In genomic region chrX:7935798-7936572, dm6 we compare ENCODE assay signal across 1 fruit fly cellular context.
TF ChIP-seq lines count a peak whose summit lies in the region.

Gene Ubr3 (plus strand): TSS chrX:7935896.

TF ChIP-seq in whole organism, embryonic, 481 proteins besides CTCF, POLR2A, EP300 and RAD21 (continued from another document and continues in another):
- TF ChIP-seq zf30C (GFP tag; optimal IDR thresholded peaks at IDR 0.05; lab: Kevin White, UChicago) (no peak), Meics (GFP tag; optimal IDR thresholded peaks at IDR 0.05; lab: Kevin White, UChicago) (no peak), B-H2 (GFP tag; optimal IDR thresholded peaks at IDR 0.05; lab: Kevin White, UChicago) (peak; percentile 2), Eip74EF (GFP tag; optimal IDR thresholded peaks at IDR 0.05; lab: Kevin White, UChicago) (no peak), B-H1 (GFP tag; IDR thresholded peaks at IDR 0.05; lab: Robert Waterston, UW) (no peak), Jarid2 (GFP tag; optimal IDR thresholded peaks at IDR 0.05; lab: Kevin White, UChicago) (no peak), HLH3B (GFP tag; IDR thresholded peaks at IDR 0.05; lab: Robert Waterston, UW) (no peak), CG4617 (GFP tag; optimal IDR thresholded peaks at IDR 0.05; lab: Kevin White, UChicago; ENCODE audit: borderline replicate concordance) (peak; percentile 80), pfk (GFP tag; optimal IDR thresholded peaks at IDR 0.05; lab: Kevin White, UChicago) (no peak), HLHmδ (GFP tag; optimal IDR thresholded peaks at IDR 0.05; lab: Kevin White, UChicago) (no peak), CG11723 (GFP tag; optimal IDR thresholded peaks at IDR 0.05; lab: Kevin White, UChicago) (no peak), CG12236 (GFP tag; optimal IDR thresholded peaks at IDR 0.05; lab: Kevin White, UChicago) (no peak), cwo (GFP tag; optimal IDR thresholded peaks at IDR 0.05; lab: Kevin White, UChicago) (no peak), chinmo (GFP tag; IDR thresholded peaks at IDR 0.05; lab: Robert Waterston, UW; ENCODE audit: partially characterized antibody) (0 out of 4 replicates have a peak, but pooled peaks have one; percentile 30), CG17328 (GFP tag; IDR thresholded peaks at IDR 0.05; lab: Robert Waterston, UW) (no peak), otp (GFP tag; IDR thresholded peaks at IDR 0.05; lab: Robert Waterston, UW) (no peak), slbo (GFP tag; IDR thresholded peaks at IDR 0.05; lab: Robert Waterston, UW) (no peak), CG9437 (GFP tag; optimal IDR thresholded peaks at IDR 0.05; lab: Kevin White, UChicago) (no peak), Six4 (GFP tag; optimal IDR thresholded peaks at IDR 0.05; lab: Kevin White, UChicago) (no peak), CG1647 (GFP tag; optimal IDR thresholded peaks at IDR 0.05; lab: Kevin White, UChicago) (no peak), CG2889 (GFP tag; IDR thresholded peaks at IDR 0.05; lab: Robert Waterston, UW) (no peak), H2.0 (GFP tag; IDR thresholded peaks at IDR 0.05; lab: Robert Waterston, UW) (no peak), HmgZ (tag; optimal IDR thresholded peaks at IDR 0.05; lab: Kevin White, UChicago) (peak; percentile 49), Dip2 (GFP tag; IDR thresholded peaks at IDR 0.05; lab: Robert Waterston, UW) (no peak), CG3163 (GFP tag; optimal IDR thresholded peaks at IDR 0.05; lab: Kevin White, UChicago) (no peak), CG7745 (tag; optimal IDR thresholded peaks at IDR 0.05; lab: Kevin White, UChicago) (no peak), Dad (GFP tag; optimal IDR thresholded peaks at IDR 0.05; lab: Kevin White, UChicago) (no peak), CG8478 (optimal IDR thresholded peaks at IDR 0.05; lab: Kevin White, UChicago) (peak; percentile 95), CG3281 (GFP tag; optimal IDR thresholded peaks at IDR 0.05; lab: Kevin White, UChicago) (no peak), ken (GFP tag; IDR thresholded peaks at IDR 0.05; lab: Robert Waterston, UW) (no peak), Spps (tag; optimal IDR thresholded peaks at IDR 0.05; lab: Kevin White, UChicago) (no peak), CG15269 (tag; optimal IDR thresholded peaks at IDR 0.05; lab: Kevin White, UChicago) (peak; percentile 2), Hey (tag; optimal IDR thresholded peaks at IDR 0.05; lab: Kevin White, UChicago) (no peak), CG8765 (GFP tag; IDR thresholded peaks at IDR 0.05; lab: Robert Waterston, UW) (no peak), tna (GFP tag; IDR thresholded peaks at IDR 0.05; lab: Robert Waterston, UW; ENCODE audit: partially characterized antibody) (peak; percentile 62), CG6765 (GFP tag; optimal IDR thresholded peaks at IDR 0.05; lab: Kevin White, UChicago) (peak; percentile 26), ase (GFP tag; IDR thresholded peaks at IDR 0.05; lab: Robert Waterston, UW) (no peak), CG10431 (GFP tag; optimal IDR thresholded peaks at IDR 0.05; lab: Kevin White, UChicago) (no peak), CG16815 (GFP tag; optimal IDR thresholded peaks at IDR 0.05; lab: Kevin White, UChicago) (no peak), sd (tag; optimal IDR thresholded peaks at IDR 0.05; lab: Kevin White, UChicago) (peak; percentile 64), mld (GFP tag; IDR thresholded peaks at IDR 0.05; lab: Robert Waterston, UW; ENCODE audit: partially characterized antibody) (peak; percentile 63; the same call in 2 of the 3 replicates), CG13287 (GFP tag; IDR thresholded peaks at IDR 0.05; lab: Robert Waterston, UW; ENCODE audit: partially characterized antibody) (peak; percentile 77), Kr (GFP tag; optimal IDR thresholded peaks at IDR 0.05; lab: Kevin White, UChicago) (no peak), CG8089 (GFP tag; optimal IDR thresholded peaks at IDR 0.05; lab: Kevin White, UChicago) (no peak), Dfd (GFP tag; optimal IDR thresholded peaks at IDR 0.05; lab: Kevin White, UChicago) (no peak), CG3995 (GFP tag; optimal IDR thresholded peaks at IDR 0.05; lab: Kevin White, UChicago) (no peak), CG7963 (GFP tag; IDR thresholded peaks at IDR 0.05; lab: Robert Waterston, UW; ENCODE audit: partially characterized antibody) (peak; percentile 74), chn (GFP tag; optimal IDR thresholded peaks at IDR 0.05; lab: Kevin White, UChicago) (no peak), CG4730 (GFP tag; IDR thresholded peaks at IDR 0.05; lab: Robert Waterston, UW) (no peak), bab2 (GFP tag; optimal IDR thresholded peaks at IDR 0.05; lab: Kevin White, UChicago) (no peak), Hr39 (optimal IDR thresholded peaks at IDR 0.05; lab: Kevin White, UChicago) (no peak), grau (tag; optimal IDR thresholded peaks at IDR 0.05; lab: Kevin White, UChicago) (no peak), HHEX (GFP tag; optimal IDR thresholded peaks at IDR 0.05; lab: Kevin White, UChicago) (peak; percentile 0), phol (tag; optimal IDR thresholded peaks at IDR 0.05; lab: Kevin White, UChicago) (peak; percentile 20), NfI (GFP tag; optimal IDR thresholded peaks at IDR 0.05; lab: Kevin White, UChicago) (no peak), CG16779 (GFP tag; IDR thresholded peaks at IDR 0.05; lab: Robert Waterston, UW) (no peak), chm (GFP tag; IDR thresholded peaks at IDR 0.05; lab: Robert Waterston, UW) (no peak), CG13775 (GFP tag; optimal IDR thresholded peaks at IDR 0.05; lab: Kevin White, UChicago) (no peak), CG10267 (tag; optimal IDR thresholded peaks at IDR 0.05; lab: Kevin White, UChicago) (no peak), jigr1 (GFP tag; IDR thresholded peaks at IDR 0.05; lab: Robert Waterston, UW) (no peak), CG12391 (tag; optimal IDR thresholded peaks at IDR 0.05; lab: Kevin White, UChicago) (peak; percentile 9), CG34376 (GFP tag; optimal IDR thresholded peaks at IDR 0.05; lab: Kevin White, UChicago) (peak; percentile 55), CG13123 (GFP tag; optimal IDR thresholded peaks at IDR 0.05; lab: Kevin White, UChicago) (no peak), H15 (GFP tag; IDR thresholded peaks at IDR 0.05; lab: Robert Waterston, UW) (no peak), inv (GFP tag; IDR thresholded peaks at IDR 0.05; lab: Robert Waterston, UW; ENCODE audit: partially characterized antibody) (peak; percentile 74), tx (GFP tag; optimal IDR thresholded peaks at IDR 0.05; lab: Kevin White, UChicago) (no peak), lab (GFP tag; optimal IDR thresholded peaks at IDR 0.05; lab: Kevin White, UChicago) (peak; percentile 47), crc (GFP tag; optimal IDR thresholded peaks at IDR 0.05; lab: Kevin White, UChicago) (no peak), Dip3 (GFP tag; optimal IDR thresholded peaks at IDR 0.05; lab: Kevin White, UChicago) (no peak), CG6854 (GFP tag; optimal IDR thresholded peaks at IDR 0.05; lab: Kevin White, UChicago) (no peak), Antp (GFP tag; optimal IDR thresholded peaks at IDR 0.05; lab: Kevin White, UChicago) (no peak), CG17186 (GFP tag; optimal IDR thresholded peaks at IDR 0.05; lab: Kevin White, UChicago) (peak; percentile 41), CG17612 (GFP tag; IDR thresholded peaks at IDR 0.05; lab: Robert Waterston, UW) (no peak), CG10147 (GFP tag; optimal IDR thresholded peaks at IDR 0.05; lab: Kevin White, UChicago) (peak; percentile 39), Optix (GFP tag; IDR thresholded peaks at IDR 0.05; lab: Robert Waterston, UW) (no peak), mirr (GFP tag; optimal IDR thresholded peaks at IDR 0.05; lab: Kevin White, UChicago) (no peak), kah (GFP tag; optimal IDR thresholded peaks at IDR 0.05; lab: Kevin White, UChicago) (no peak), insv (GFP tag; optimal IDR thresholded peaks at IDR 0.05; lab: Kevin White, UChicago) (peak in 1 of 2 experiments; percentile 13), bcd (GFP tag; optimal IDR thresholded peaks at IDR 0.05; lab: Kevin White, UChicago) (no peak), kay (GFP tag; optimal IDR thresholded peaks at IDR 0.05; lab: Kevin White, UChicago) (no peak), Ada2b (GFP tag; IDR thresholded peaks at IDR 0.05; lab: Robert Waterston, UW) (no peak), CG15696 (tag; optimal IDR thresholded peaks at IDR 0.05; lab: Kevin White, UChicago) (no peak), CG12769 (tag; optimal IDR thresholded peaks at IDR 0.05; lab: Kevin White, UChicago) (peak; percentile 43), Gsc (GFP tag; IDR thresholded peaks at IDR 0.05; lab: Robert Waterston, UW) (no peak), CG8281 (tag; optimal IDR thresholded peaks at IDR 0.05; lab: Kevin White, UChicago) (no peak), zfh2 (GFP tag; optimal IDR thresholded peaks at IDR 0.05; lab: Kevin White, UChicago) (peak; percentile 22), CG2199 (GFP tag; IDR thresholded peaks at IDR 0.05; lab: Robert Waterston, UW) (no peak), Poxn (GFP tag; IDR thresholded peaks at IDR 0.05; lab: Robert Waterston, UW) (no peak), ems (GFP tag; optimal IDR thresholded peaks at IDR 0.05; lab: Kevin White, UChicago) (no peak), luna (GFP tag; optimal IDR thresholded peaks at IDR 0.05; lab: Kevin White, UChicago) (no peak), schlank (tag; optimal IDR thresholded peaks at IDR 0.05; lab: Kevin White, UChicago) (no peak), lmd (GFP tag; IDR thresholded peaks at IDR 0.05; lab: Robert Waterston, UW) (no peak), abd-A (tag; optimal IDR thresholded peaks at IDR 0.05; lab: Kevin White, UChicago) (no peak), CG2202 (tag; optimal IDR thresholded peaks at IDR 0.05; lab: Kevin White, UChicago) (no peak), dysf (GFP tag; IDR thresholded peaks at IDR 0.05; lab: Robert Waterston, UW) (no peak), Med (GFP tag; lab: Kevin White, UChicago) (peak; percentile 67), Pdp1 (GFP tag; optimal IDR thresholded peaks at IDR 0.05; lab: Kevin White, UChicago) (peak in 1 of 2 experiments; percentile 19), CG2116 (GFP tag; optimal IDR thresholded peaks at IDR 0.05; lab: Kevin White, UChicago) (peak; percentile 94), ssp (GFP tag; IDR thresholded peaks at IDR 0.05; lab: Robert Waterston, UW) (peak; percentile 90), crp (GFP tag; optimal IDR thresholded peaks at IDR 0.05; lab: Kevin White, UChicago) (peak in 1 of 2 experiments; percentile 65), CG17802 (tag; optimal IDR thresholded peaks at IDR 0.05; lab: Kevin White, UChicago) (peak; percentile 50), scrt (GFP tag; optimal IDR thresholded peaks at IDR 0.05; lab: Kevin White, UChicago) (no peak), CG12104 (GFP tag; optimal IDR thresholded peaks at IDR 0.05; lab: Kevin White, UChicago) (no peak), CG9876 (GFP tag; optimal IDR thresholded peaks at IDR 0.05; lab: Kevin White, UChicago) (peak; percentile 21), Atf-2 (GFP tag; optimal IDR thresholded peaks at IDR 0.05; lab: Kevin White, UChicago) (no peak), ATbp (GFP tag; optimal IDR thresholded peaks at IDR 0.05; lab: Kevin White, UChicago) (no peak), CG14014 (GFP tag; IDR thresholded peaks at IDR 0.05; lab: Robert Waterston, UW) (no peak), Drgx (GFP tag; IDR thresholded peaks at IDR 0.05; lab: Robert Waterston, UW) (no peak), Taf1 (GFP tag; IDR thresholded peaks at IDR 0.05; lab: Robert Waterston, UW) (no peak), aop (GFP tag; IDR thresholded peaks at IDR 0.05; lab: Robert Waterston, UW) (no peak), CG14965 (GFP tag; optimal IDR thresholded peaks at IDR 0.05; lab: Kevin White, UChicago; ENCODE audit: borderline replicate concordance) (no peak), CG33213 (GFP tag; optimal IDR thresholded peaks at IDR 0.05; lab: Kevin White, UChicago) (no peak), Atf3 (GFP tag; optimal IDR thresholded peaks at IDR 0.05; lab: Kevin White, UChicago) (no peak), CG14710 (tag; optimal IDR thresholded peaks at IDR 0.05; lab: Kevin White, UChicago) (peak; percentile 52), CG10979 (tag; optimal IDR thresholded peaks at IDR 0.05; lab: Kevin White, UChicago) (no peak), CG12659 (GFP tag; optimal IDR thresholded peaks at IDR 0.05; lab: Kevin White, UChicago) (peak; percentile 69), CG18619 (GFP tag; optimal IDR thresholded peaks at IDR 0.05; lab: Kevin White, UChicago) (no peak), CG9609 (GFP tag; optimal IDR thresholded peaks at IDR 0.05; lab: Kevin White, UChicago) (peak; percentile 2), CG3726 (GFP tag; IDR thresholded peaks at IDR 0.05; lab: Robert Waterston, UW) (no peak), CG18599 (GFP tag; optimal IDR thresholded peaks at IDR 0.05; lab: Kevin White, UChicago) (peak; percentile 36), exex (tag; optimal IDR thresholded peaks at IDR 0.05; lab: Kevin White, UChicago) (peak; percentile 7), CHES-1-like (GFP tag; optimal IDR thresholded peaks at IDR 0.05; lab: Kevin White, UChicago) (no peak), CG10462 (GFP tag; optimal IDR thresholded peaks at IDR 0.05; lab: Kevin White, UChicago) (no peak), hth (optimal IDR thresholded peaks at IDR 0.05; lab: Kevin White, UChicago) (no peak), Oli (tag; optimal IDR thresholded peaks at IDR 0.05; lab: Kevin White, UChicago) (no peak), CG31224 (GFP tag; IDR thresholded peaks at IDR 0.05; lab: Robert Waterston, UW) (no peak), CG12071 (GFP tag; optimal IDR thresholded peaks at IDR 0.05; lab: Kevin White, UChicago) (no peak), D (optimal IDR thresholded peaks at IDR 0.05; lab: Kevin White, UChicago) (peak; percentile 91), D (GFP tag; optimal IDR thresholded peaks at IDR 0.05; lab: Kevin White, UChicago) (no peak), ham (GFP tag; IDR thresholded peaks at IDR 0.05; lab: Robert Waterston, UW) (no peak), CG31441 (GFP tag; IDR thresholded peaks at IDR 0.05; lab: Robert Waterston, UW) (no peak), Sin3A (optimal IDR thresholded peaks at IDR 0.05; lab: Kevin White, UChicago) (peak; percentile 91), vvl (GFP tag; IDR thresholded peaks at IDR 0.05; lab: Robert Waterston, UW) (no peak), Doc3 (GFP tag; IDR thresholded peaks at IDR 0.05; lab: Robert Waterston, UW; ENCODE audit: partially characterized antibody) (peak; percentile 54; the same call in 1 of the 3 replicates), Elba2 (GFP tag; optimal IDR thresholded peaks at IDR 0.05; lab: Kevin White, UChicago) (peak; percentile 17), bbx (GFP tag; IDR thresholded peaks at IDR 0.05; lab: Robert Waterston, UW; ENCODE audit: partially characterized antibody) (peak; percentile 64), toy (GFP tag; IDR thresholded peaks at IDR 0.05; lab: Robert Waterston, UW) (no peak), Dbx (GFP tag; IDR thresholded peaks at IDR 0.05; lab: Robert Waterston, UW) (0 out of 3 replicates have a peak, but pooled peaks have one; percentile 29)
